Fruit fly (Drosophila melanogaster): Measurements from ENCODE around the gene CG43439.

DNA sequence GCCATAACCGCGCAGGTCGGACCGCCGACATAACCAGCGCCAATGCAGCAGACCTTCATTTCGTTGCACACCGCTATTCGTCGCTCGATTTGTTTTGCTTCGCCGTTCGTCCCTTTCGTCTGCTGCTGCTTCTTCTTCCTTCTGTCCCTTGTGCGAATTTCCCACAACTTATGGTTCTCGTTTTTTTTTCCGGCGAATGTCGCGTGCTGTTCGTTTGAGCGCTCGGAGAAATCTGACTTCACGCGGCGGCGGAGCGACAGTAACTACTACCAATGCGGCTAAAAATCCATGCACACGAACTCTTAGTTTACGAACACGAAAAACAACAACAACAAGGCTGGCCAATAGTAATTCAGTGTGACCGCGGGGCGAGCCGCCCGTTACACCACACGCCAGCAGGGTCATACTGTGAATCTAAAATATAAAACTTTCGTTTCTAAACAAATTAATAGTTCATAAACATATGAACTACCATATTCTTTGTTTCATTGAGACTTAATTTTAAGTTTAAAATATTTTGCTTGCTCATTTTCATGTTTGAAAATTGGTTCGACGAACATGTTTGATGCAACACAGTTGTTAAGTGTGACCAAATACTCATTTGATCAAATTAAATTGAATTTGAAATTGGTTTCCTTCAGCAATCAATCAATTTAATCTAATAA, 19.8 kb downstream of the CG43439 start, which contains the start of gene sgl:
- TF ChIP-seq CG6792 (GFP tag; optimal IDR thresholded peaks at IDR 0.05): no peak
- peak; percentile 43 for TF ChIP-seq dsx (GFP tag; optimal IDR thresholded peaks at IDR 0.05; ENCODE audit: poor library complexity, severe bottlenecking)
- TF ChIP-seq CG8119 (GFP tag; IDR thresholded peaks at IDR 0.05): peak; percentile 48; the same call in 2 of the 3 replicates
